Fruit fly (Drosophila melanogaster) whole organism, wandering third instar larva: ENCODE data around the gene CCKLR-17D3.

ENCODE experiments used
- Abd-B ChIP-seq: fragments of >200 bp; optimal IDR thresholded peaks from 2 replicates; lab custom pipeline; 2017; ENCODE audit warnings: missing biosample characterization, missing genetic modification characterization
- CG32264 ChIP-seq: fragments of 200-800 bp; sonication (Bioruptor generic); optimal IDR thresholded peaks from 2 replicates; lab custom pipeline; 2016; ENCODE audit warnings: missing biosample characterization, missing genetic modification characterization
- CG9705 ChIP-seq: fragments of 200-800 bp; sonication (Bioruptor generic); optimal IDR thresholded peaks from 2 replicates; lab custom pipeline; 2018; ENCODE audit warnings: missing biosample characterization, mild to moderate bottlenecking, missing genetic modification characterization
- CrebA ChIP-seq: fragments of 200-800 bp; sonication (Bioruptor generic); optimal IDR thresholded peaks from 2 replicates; lab custom pipeline; 2016; ENCODE audit warnings: missing biosample characterization, mild to moderate bottlenecking, missing genetic modification characterization, borderline replicate concordance
- Dfd ChIP-seq: fragments of >200 bp; optimal IDR thresholded peaks from 2 replicates; lab custom pipeline; 2017; ENCODE audit warnings: missing biosample characterization, missing genetic modification characterization
- Dif ChIP-seq: fragments of 200-275, 200-300 bp; sonication (Bioruptor generic); optimal IDR thresholded peaks from 2 replicates; lab custom pipeline; 2018; ENCODE audit warnings: missing biosample characterization, missing genetic modification characterization; ENCODE audit not compliant: partially characterized antibody
- GATAd ChIP-seq: sonication (Bioruptor generic); optimal IDR thresholded peaks from 2 replicates; lab custom pipeline; 2016; ENCODE audit warnings: missing biosample characterization, missing genetic modification characterization
- HLH106 ChIP-seq: fragments of 200-800 bp; optimal IDR thresholded peaks from 3 replicates; lab custom pipeline; 2019; ENCODE audit warnings: missing biosample characterization, mild to moderate bottlenecking, missing genetic modification characterization, moderate library complexity
- Hnf4 ChIP-seq: fragments of 200-800 bp; sonication (Bioruptor generic); optimal IDR thresholded peaks from 2 replicates; lab custom pipeline; 2016; ENCODE audit warnings: missing biosample characterization, mild to moderate bottlenecking, missing genetic modification characterization
- Hr78 ChIP-seq: fragments of >200 bp; optimal IDR thresholded peaks from 2 replicates; lab custom pipeline; 2017; ENCODE audit warnings: missing biosample characterization, missing genetic modification characterization
- Hr83 ChIP-seq: fragments of 200-300 bp; sonication (Bioruptor generic); optimal IDR thresholded peaks from 2 replicates; lab custom pipeline; 2016; ENCODE audit warnings: missing biosample characterization, mild to moderate bottlenecking, missing genetic modification characterization, moderate library complexity; ENCODE audit not compliant: poor library complexity, severe bottlenecking
- Jra ChIP-seq: sonication (Bioruptor generic); optimal IDR thresholded peaks from 2 replicates; lab custom pipeline; 2016; ENCODE audit warnings: missing biosample characterization, missing genetic modification characterization
- Mio ChIP-seq: sonication (Bioruptor generic); optimal IDR thresholded peaks from 2 replicates; lab custom pipeline; 2016; ENCODE audit warnings: missing biosample characterization, missing genetic modification characterization
- Myc ChIP-seq: fragments of >200 bp; optimal IDR thresholded peaks from 2 replicates; lab custom pipeline; 2017
- N ChIP-seq: fragments of >200 bp; optimal IDR thresholded peaks from 2 replicates; lab custom pipeline; 2018; ENCODE audit warnings: missing biosample characterization, missing external identifiers, missing genetic modification characterization
- OdsH ChIP-seq: fragments of 200-800 bp; sonication (Bioruptor generic); optimal IDR thresholded peaks from 2 replicates; lab custom pipeline; 2016; ENCODE audit warnings: missing biosample characterization, mild to moderate bottlenecking, missing genetic modification characterization
- Rel ChIP-seq, 2 experiments: fragments of 200-800 bp; sonication (Bioruptor generic) in 1 of 2; optimal IDR thresholded peaks; 2 replicates in 1 of 2; 3 replicates in 1 of 2; lab custom pipeline; 2016 to 2019; ENCODE audit warnings: mild to moderate bottlenecking in 2 of 2, missing biosample characterization in 2 of 2, missing genetic modification characterization in 2 of 2, moderate library complexity in 1 of 2
- Sp1 ChIP-seq: fragments of 200-800 bp; sonication (Bioruptor generic); optimal IDR thresholded peaks from 3 replicates; lab custom pipeline; 2019; ENCODE audit warnings: missing biosample characterization, mild to moderate bottlenecking, missing genetic modification characterization, moderate library complexity
- Vsx2 ChIP-seq: fragments of 200-300, 225-300 bp; sonication (Bioruptor generic); optimal IDR thresholded peaks from 2 replicates; lab custom pipeline; 2018; ENCODE audit warnings: missing biosample characterization, missing genetic modification characterization; ENCODE audit not compliant: partially characterized antibody
- br ChIP-seq: fragments of 200-800 bp; sonication (Bioruptor generic); optimal IDR thresholded peaks from 2 replicates; lab custom pipeline; 2016; ENCODE audit warnings: missing biosample characterization, missing genetic modification characterization
- brk ChIP-seq: fragments of 200-800 bp; sonication (Bioruptor generic); optimal IDR thresholded peaks from 2 replicates; lab custom pipeline; 2016; ENCODE audit warnings: missing biosample characterization, mild to moderate bottlenecking, missing genetic modification characterization
- dl ChIP-seq, 2 experiments: fragments of 175-275, 200-275 bp in 1 of 2; fragments of 200-275 bp in 1 of 2; sonication (Bioruptor generic); optimal IDR thresholded peaks; lab custom pipeline; 2018; ENCODE audit warnings: mild to moderate bottlenecking in 2 of 2, missing biosample characterization in 2 of 2, missing genetic modification characterization in 2 of 2, moderate library complexity in 2 of 2; ENCODE audit not compliant: partially characterized antibody in 2 of 2, insufficient read depth in 1 of 2
- dmrt93B ChIP-seq: fragments of 200-800 bp; sonication (Bioruptor generic); optimal IDR thresholded peaks from 2 replicates; lab custom pipeline; 2018; ENCODE audit warnings: missing biosample characterization, mild to moderate bottlenecking, missing genetic modification characterization
- dsf ChIP-seq: sonication (Bioruptor generic); optimal IDR thresholded peaks from 2 replicates; lab custom pipeline; 2016; ENCODE audit warnings: missing biosample characterization, missing genetic modification characterization, borderline replicate concordance
- ey ChIP-seq: fragments of 200-800 bp; sonication (Bioruptor generic); optimal IDR thresholded peaks from 2 replicates; lab custom pipeline; 2016; ENCODE audit warnings: missing biosample characterization, missing genetic modification characterization
- foxo ChIP-seq, 2 experiments: fragments of 200-800 bp; sonication (Bioruptor generic); optimal IDR thresholded peaks; 2 replicates in 1 of 2; 3 replicates in 1 of 2; lab custom pipeline; 2016 to 2017; ENCODE audit warnings: missing biosample characterization in 2 of 2, missing genetic modification characterization in 2 of 2
- fru ChIP-seq: fragments of 200-800 bp; sonication (Bioruptor generic); optimal IDR thresholded peaks from 3 replicates; lab custom pipeline; 2016; ENCODE audit warnings: missing biosample characterization, mild to moderate bottlenecking, missing genetic modification characterization
- h ChIP-seq: fragments of 200-800 bp; sonication (Bioruptor generic); optimal IDR thresholded peaks from 3 replicates; lab custom pipeline; 2016; ENCODE audit warnings: missing biosample characterization, mild to moderate bottlenecking, missing genetic modification characterization
- jim ChIP-seq: fragments of 175-275, 200-325 bp; sonication (Bioruptor generic); optimal IDR thresholded peaks from 2 replicates; lab custom pipeline; 2016; ENCODE audit warnings: missing biosample characterization, mild to moderate bottlenecking, missing genetic modification characterization
- lola ChIP-seq: fragments of >200 bp; optimal IDR thresholded peaks from 2 replicates; lab custom pipeline; 2017; ENCODE audit warnings: missing biosample characterization, missing genetic modification characterization
- pan ChIP-seq: fragments of >200 bp; optimal IDR thresholded peaks from 2 replicates; lab custom pipeline; 2017
- psq ChIP-seq: fragments of 200-800 bp; sonication (Bioruptor generic); optimal IDR thresholded peaks from 3 replicates; lab custom pipeline; 2017; ENCODE audit warnings: missing biosample characterization, mild to moderate bottlenecking, missing genetic modification characterization, moderate library complexity
- rgr ChIP-seq: fragments of 200-800 bp; sonication (Bioruptor generic); optimal IDR thresholded peaks from 3 replicates; lab custom pipeline; 2016; ENCODE audit warnings: missing biosample characterization, mild to moderate bottlenecking, missing genetic modification characterization
- sage ChIP-seq: fragments of 200-800 bp; sonication (Bioruptor generic); optimal IDR thresholded peaks from 2 replicates; lab custom pipeline; 2016; ENCODE audit warnings: missing biosample characterization, mild to moderate bottlenecking, missing genetic modification characterization
- sv ChIP-seq: fragments of 200-800 bp; sonication (Bioruptor generic); optimal IDR thresholded peaks from 3 replicates; lab custom pipeline; 2016; ENCODE audit warnings: missing biosample characterization, missing genetic modification characterization
- tai ChIP-seq: sonication (Bioruptor generic); optimal IDR thresholded peaks from 2 replicates; lab custom pipeline; 2016; ENCODE audit warnings: missing biosample characterization, missing genetic modification characterization
- usp ChIP-seq: fragments of >200 bp; optimal IDR thresholded peaks from 2 replicates; lab custom pipeline; 2017; ENCODE audit warnings: missing biosample characterization, missing genetic modification characterization
- woc ChIP-seq: sonication (Bioruptor generic); optimal IDR thresholded peaks from 2 replicates; lab custom pipeline; 2016; ENCODE audit warnings: missing biosample characterization, mild to moderate bottlenecking, missing genetic modification characterization

Gene CCKLR-17D3

DNA sequence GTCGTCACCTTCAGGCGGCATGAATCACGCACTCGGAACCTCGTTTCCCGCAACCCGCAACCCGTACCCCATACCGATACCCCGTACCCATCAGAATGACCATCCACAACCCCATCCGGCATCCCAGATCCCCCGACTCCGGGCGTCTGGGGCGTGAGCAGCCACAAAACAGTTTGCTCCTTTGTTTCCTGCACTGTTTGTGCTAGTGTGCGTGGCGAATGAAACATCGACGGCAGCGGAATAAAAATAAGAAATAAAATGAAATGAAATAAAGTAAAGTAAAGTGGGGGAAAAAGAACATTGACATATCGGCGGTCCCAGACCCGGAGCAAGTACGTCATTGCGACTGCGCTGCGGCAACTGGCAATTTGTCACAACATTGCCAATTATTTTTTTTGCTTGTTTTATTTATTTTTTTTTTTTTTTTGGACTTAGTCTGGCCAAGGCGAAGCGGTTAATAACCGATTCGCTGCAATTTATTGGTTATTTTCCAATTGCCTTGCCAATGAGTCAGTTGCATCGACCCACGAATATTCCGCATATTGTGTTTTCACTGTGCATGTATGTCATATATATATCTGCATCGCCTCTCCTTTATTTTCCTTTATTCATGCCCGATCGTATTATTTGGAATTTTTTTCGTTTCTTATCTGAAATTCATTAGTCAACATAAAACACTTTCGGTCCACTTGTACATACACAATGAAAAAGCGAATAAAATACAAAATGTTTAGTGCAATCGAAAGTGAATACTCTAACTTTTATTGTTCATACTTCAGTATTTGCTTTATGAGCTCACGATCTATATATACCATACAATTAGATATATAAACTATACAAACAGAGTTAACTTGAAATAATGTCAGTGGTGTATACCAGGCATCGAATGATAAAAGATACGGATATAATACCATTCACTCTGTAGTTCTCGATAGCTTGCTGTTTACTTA is 3.4 kb upstream of the CCKLR-17D3 start:
- TF ChIP-seq Jra (GFP tag; lab: Kevin White, UChicago): no peak
- peak; percentile 59 for TF ChIP-seq psq
- TF ChIP-seq woc (GFP tag; lab: Kevin White, UChicago): peak; percentile 37
- TF ChIP-seq Mio (GFP tag; lab: Kevin White, UChicago): no peak
- peak; percentile 25 for TF ChIP-seq Sp1 (GFP tag; lab: Kevin White, UChicago)
- TF ChIP-seq foxo (GFP tag; optimal IDR thresholded peaks at IDR 0.05; lab: Kevin White, UChicago): peak in 1 of 2 experiments; percentile 59
- TF ChIP-seq fru: peak; percentile 14
- TF ChIP-seq OdsH (GFP tag; lab: Kevin White, UChicago): no peak
- TF ChIP-seq Dfd (GFP tag; lab: Kevin White, UChicago): no peak
- peak; percentile 32 for TF ChIP-seq br (GFP tag; lab: Kevin White, UChicago)
- no peak for TF ChIP-seq GATAd
- peak; percentile 45 for TF ChIP-seq ey (GFP tag; lab: Kevin White, UChicago)
- peak; percentile 23 for TF ChIP-seq Dif (GFP tag; lab: Kevin White, UChicago)
- TF ChIP-seq sage: peak; percentile 13
- no peak for TF ChIP-seq rgr
- TF ChIP-seq h: peak; percentile 42
- peak; percentile 13 for TF ChIP-seq Hnf4 (GFP tag; lab: Kevin White, UChicago)

DNA sequence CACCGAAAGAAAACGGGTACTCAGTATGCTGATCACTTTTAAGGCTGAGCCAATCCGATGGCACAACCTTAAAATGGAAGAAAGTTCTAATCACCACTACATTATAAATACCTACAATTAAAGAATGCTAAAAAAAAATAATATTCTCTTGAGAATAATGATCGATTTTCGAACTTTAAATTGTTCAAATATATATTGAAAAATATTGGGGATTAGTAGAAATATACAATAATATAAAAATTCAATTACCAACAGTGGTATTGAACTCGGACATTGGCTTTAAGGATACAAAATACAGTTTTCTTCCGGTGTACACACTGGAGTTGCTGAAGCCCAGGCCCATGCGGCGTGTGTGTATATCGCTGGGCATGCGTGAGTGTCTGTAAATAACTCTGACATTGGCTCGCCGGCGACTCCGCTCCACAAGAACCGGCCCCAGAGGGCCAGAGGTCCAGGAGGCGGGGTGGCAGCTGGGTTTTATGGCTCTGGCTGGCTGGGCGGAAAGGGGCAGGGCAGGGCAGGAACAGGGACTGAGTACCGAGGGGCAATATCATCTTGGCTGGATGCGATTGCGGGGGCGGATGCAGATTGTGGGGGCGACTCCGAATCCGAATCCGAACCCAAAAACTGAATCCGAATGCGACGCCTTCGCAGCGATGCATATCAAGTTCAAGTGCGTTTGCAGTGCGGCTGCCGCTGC is 2.2 kb upstream of the CCKLR-17D3 start:
- TF ChIP-seq brk (no peak), pan (lab: Kevin White, UChicago) (no peak), Dif (GFP tag; lab: Kevin White, UChicago) (no peak), Dfd (GFP tag; lab: Kevin White, UChicago) (no peak), Jra (GFP tag; lab: Kevin White, UChicago) (peak; percentile 12), CG32264 (GFP tag; lab: Kevin White, UChicago) (no peak), N (GFP tag; lab: Kevin White, UChicago) (no peak), GATAd (no peak), OdsH (GFP tag; lab: Kevin White, UChicago) (peak; percentile 82), ey (GFP tag; lab: Kevin White, UChicago) (peak; percentile 70), Myc (lab: Kevin White, UChicago) (no peak), jim (GFP tag; lab: Kevin White, UChicago) (no peak), dsf (peak; percentile 41), foxo (GFP tag; optimal IDR thresholded peaks at IDR 0.05; lab: Kevin White, UChicago) (peak in 1 of 2 experiments; percentile 84), psq (peak; percentile 75), rgr (peak; percentile 67), Sp1 (GFP tag; lab: Kevin White, UChicago) (peak; percentile 91), Hr83 (GFP tag; lab: Kevin White, UChicago) (no peak), HLH106 (peak; percentile 87), woc (GFP tag; lab: Kevin White, UChicago) (peak; percentile 65), tai (GFP tag; lab: Kevin White, UChicago) (no peak), Hr78 (no peak), Rel (GFP tag; optimal IDR thresholded peaks at IDR 0.05; lab: Kevin White, UChicago) (no peak), Rel (tag; optimal IDR thresholded peaks at IDR 0.05; lab: Kevin White, UChicago) (no peak), dl (GFP tag; optimal IDR thresholded peaks at IDR 0.05; lab: Kevin White, UChicago; ENCODE audit: insufficient read depth in 1 of 2, partially characterized antibody in 2 of 2) (peak in 1 of 2 experiments; percentile 24), br (GFP tag; lab: Kevin White, UChicago) (peak; percentile 66), Mio (GFP tag; lab: Kevin White, UChicago) (no peak), CG9705 (GFP tag; lab: Kevin White, UChicago) (peak; percentile 84), sv (GFP tag; lab: Kevin White, UChicago) (peak; percentile 14), dmrt93B (GFP tag; lab: Kevin White, UChicago) (peak; percentile 80), Vsx2 (GFP tag; lab: Kevin White, UChicago) (no peak), h (peak; percentile 72), lola (GFP tag; lab: Kevin White, UChicago) (no peak), usp (GFP tag; lab: Kevin White, UChicago) (no peak), Hnf4 (GFP tag; lab: Kevin White, UChicago) (peak; percentile 48), sage (peak; percentile 2), CrebA (GFP tag; lab: Kevin White, UChicago) (no peak), Abd-B (GFP tag; lab: Kevin White, UChicago) (no peak), fru (peak; percentile 79)
